Worm (Caenorhabditis elegans) whole organism, young adult: ENCODE measurements around the gene Y116A8C.470.
"Not testable (repeated sequence)": the region's sequence is repeated elsewhere in the genome, so short reads cannot be mapped to it uniquely, and the experiment has no call there.

ENCODE experiments used
- K12H6.12 ChIP-seq: fragments of 200-800 bp; sonication (Bioruptor generic); optimal IDR thresholded peaks from 2 replicates; lab custom pipeline; 2018; ENCODE audit warnings: mild to moderate bottlenecking, missing genetic modification characterization, missing compliant biosample characterization
- ama-1 ChIP-seq, 3 experiments: fragments of 150-350 bp in 1 of 3; sonication (generic microtip) in 2 of 3; optimal IDR thresholded peaks; 2 replicates each; lab custom pipeline; 2014 to 2018; ENCODE audit warnings: missing biosample characterization in 2 of 3, missing genetic modification characterization in 2 of 3, missing genetic modification reagents in 2 of 3
- athp-1 ChIP-seq: sonication (generic microtip); optimal IDR thresholded peaks from 2 replicates; lab custom pipeline; 2017; ENCODE audit warnings: mild to moderate bottlenecking, missing genetic modification characterization, missing compliant biosample characterization
- ccch-3 ChIP-seq: fragments of 200-800 bp; sonication (Bioruptor generic); optimal IDR thresholded peaks from 2 replicates; lab custom pipeline; 2018; ENCODE audit warnings: mild to moderate bottlenecking, missing genetic modification characterization, missing compliant biosample characterization
- dpl-1 ChIP-seq: fragments of 150-350 bp; optimal IDR thresholded peaks from 2 replicates; lab custom pipeline; 2014; ENCODE audit warnings: missing biosample characterization, missing genetic modification reagents, missing genetic modification characterization
- efl-1 ChIP-seq: fragments of 150-350 bp; optimal IDR thresholded peaks from 2 replicates; lab custom pipeline; 2014; ENCODE audit warnings: missing biosample characterization, missing genetic modification reagents, missing genetic modification characterization
- lin-35 ChIP-seq, 3 experiments: fragments of 150-350 bp in 2 of 3; sonication (generic microtip) in 1 of 3; optimal IDR thresholded peaks; 2 replicates each; lab custom pipeline; 2014 to 2018; ENCODE audit warnings: missing biosample characterization in 3 of 3, missing genetic modification characterization in 3 of 3, missing genetic modification reagents in 3 of 3
- madf-8 ChIP-seq: fragments of 200-800 bp; sonication (Bioruptor generic); conservative IDR thresholded peaks from 2 replicates; pipeline ENCODE4 v1.3.6; 2022; ENCODE audit warnings: missing genetic modification reagents, missing genetic modification characterization, missing compliant biosample characterization
- snpc-4 ChIP-seq, 5 experiments: fragments of 150-350 bp in 1 of 5; sonication (generic microtip) in 4 of 5; optimal IDR thresholded peaks; 2 replicates each; lab custom pipeline; 2014 to 2018; ENCODE audit warnings: missing genetic modification characterization in 5 of 5, missing biosample characterization in 3 of 5, antibody characterized with exemption in 2 of 5, mild to moderate bottlenecking in 2 of 5, missing compliant biosample characterization in 2 of 5, missing genotype in 2 of 5, moderate library complexity in 2 of 5, missing genetic modification reagents in 1 of 5
- tbp1 ChIP-seq: fragments of 200-800 bp; sonication (Bioruptor generic); optimal IDR thresholded peaks from 2 replicates; lab custom pipeline; 2018; ENCODE audit warnings: mild to moderate bottlenecking, missing genetic modification characterization, missing compliant biosample characterization
- ztf-28 ChIP-seq: fragments of 200-800 bp; sonication (Bioruptor generic); IDR thresholded peaks from 2 replicates; pipeline ENCODE4 v1.3.6; 2022; ENCODE audit warnings: missing genetic modification reagents, missing genetic modification characterization, missing compliant biosample characterization

DNA sequence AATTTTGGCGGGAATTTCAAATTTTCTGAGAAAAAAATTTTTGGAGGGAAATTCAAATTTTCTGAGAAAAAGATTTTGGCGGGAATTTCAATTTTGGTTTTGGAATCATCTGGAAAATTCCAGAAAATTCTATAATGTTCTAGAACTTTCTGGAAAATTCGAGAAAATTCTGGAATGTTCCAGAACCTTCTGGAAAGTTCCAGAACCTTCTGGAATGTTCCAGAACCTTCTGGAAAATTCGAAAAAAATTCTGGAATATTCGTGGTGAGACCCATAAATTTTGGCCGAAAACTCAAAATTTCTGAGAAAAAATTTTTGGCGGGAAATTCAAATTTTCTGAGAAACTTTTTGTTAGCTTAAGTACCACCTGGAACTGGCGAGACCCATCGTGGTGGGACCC is 36.7 kb downstream of the Y116A8C.470 start:
- not testable (repeated sequence) for TF ChIP-seq athp-1; tbp1; madf-8; snpc-4 (GFP tag; optimal IDR thresholded peaks at IDR 0.05; lab: Kevin White, UChicago); snpc-4 (tag; optimal IDR thresholded peaks at IDR 0.05; lab: Kevin White, UChicago); K12H6.12; ama-1 (optimal IDR thresholded peaks at IDR 0.05; lab: Kevin White, UChicago); ama-1 (GFP tag; optimal IDR thresholded peaks at IDR 0.05; lab: Kevin White, UChicago); lin-35 (GFP tag; optimal IDR thresholded peaks at IDR 0.05; lab: Kevin White, UChicago); ztf-28; dpl-1 (GFP tag; lab: Kevin White, UChicago); efl-1; ccch-3 (GFP tag; lab: Kevin White, UChicago)
